Fruit fly (Drosophila melanogaster) whole organism, embryonic: ENCODE data around the gene meigo.

ENCODE experiments used
- Adf1 ChIP-seq: fragments of 200-800 bp; sonication (Bioruptor generic); IDR thresholded peaks from 2 replicates; pipeline ENCODE4 v1.3.6; 2022; ENCODE audit warnings: missing biosample characterization, missing genetic modification characterization
- C15 ChIP-seq: fragments of 200-800 bp; sonication (Bioruptor generic); IDR thresholded peaks from 3 replicates; pipeline ENCODE4 v1.3.6; 2022; ENCODE audit warnings: missing biosample characterization, missing genetic modification characterization
- CG1024 ChIP-seq: fragments of 200-800 bp; sonication (Bioruptor generic); IDR thresholded peaks from 2 replicates; pipeline ENCODE4 v1.3.6; 2022; ENCODE audit warnings: missing biosample characterization, missing genetic modification characterization
- CG10959 ChIP-seq: fragments of 200-800 bp; sonication (Bioruptor generic); IDR thresholded peaks from 2 replicates; pipeline ENCODE4 v1.3.6; 2022; ENCODE audit warnings: missing biosample characterization, missing genetic modification characterization
- CG11247 ChIP-seq: fragments of 200-800 bp; sonication (Bioruptor generic); IDR thresholded peaks from 2 replicates; pipeline ENCODE4 v1.3.6; 2022; ENCODE audit warnings: missing biosample characterization, missing genetic modification characterization
- CG1233 ChIP-seq: fragments of 200-800 bp; sonication (Bioruptor generic); optimal IDR thresholded peaks from 4 replicates; lab custom pipeline; 2018; ENCODE audit warnings: missing biosample characterization, mild to moderate bottlenecking, missing genetic modification characterization
- CG12744 ChIP-seq: fragments of 200-800 bp; sonication (Bioruptor generic); optimal IDR thresholded peaks from 2 replicates; lab custom pipeline; 2016; ENCODE audit warnings: missing biosample characterization, missing genetic modification characterization
- CG13123 ChIP-seq: fragments of 200-800 bp; sonication (Bioruptor generic); optimal IDR thresholded peaks from 2 replicates; lab custom pipeline; 2016; ENCODE audit warnings: missing biosample characterization, missing genetic modification characterization
- CG15073 ChIP-seq: fragments of 200-800 bp; sonication (Bioruptor generic); optimal IDR thresholded peaks from 2 replicates; lab custom pipeline; 2016; ENCODE audit warnings: missing biosample characterization, missing genetic modification characterization
- CG15269 ChIP-seq: fragments of 200-800 bp; sonication (Bioruptor generic); optimal IDR thresholded peaks from 2 replicates; lab custom pipeline; 2018; ENCODE audit warnings: missing biosample characterization, mild to moderate bottlenecking, missing genetic modification characterization, moderate library complexity
- CG15479 ChIP-seq: fragments of 200-800 bp; sonication (Bioruptor generic); optimal IDR thresholded peaks from 3 replicates; lab custom pipeline; 2019; ENCODE audit warnings: missing biosample characterization, mild to moderate bottlenecking, missing genetic modification characterization, moderate library complexity
- CG15514 ChIP-seq: fragments of 200-800 bp; sonication (Bioruptor generic); optimal IDR thresholded peaks from 3 replicates; lab custom pipeline; 2017; ENCODE audit warnings: missing biosample characterization, missing genetic modification characterization, mild to moderate bottlenecking, moderate library complexity, missing genetic modification reagents
- CG15601 ChIP-seq: fragments of 200-800 bp; sonication (Bioruptor generic); optimal IDR thresholded peaks from 3 replicates; lab custom pipeline; 2019; ENCODE audit warnings: missing biosample characterization, mild to moderate bottlenecking, missing genetic modification characterization, moderate library complexity
- CG15696 ChIP-seq: fragments of 200-800 bp; sonication (Bioruptor generic); optimal IDR thresholded peaks from 2 replicates; lab custom pipeline; 2019; ENCODE audit warnings: missing biosample characterization, mild to moderate bottlenecking, missing genetic modification characterization, moderate library complexity
- CG1647 ChIP-seq: fragments of 200-800 bp; sonication (Bioruptor generic); optimal IDR thresholded peaks from 3 replicates; lab custom pipeline; 2016; ENCODE audit warnings: missing biosample characterization, missing genetic modification characterization
- CG16813 ChIP-seq: fragments of 200-800 bp; sonication (Bioruptor generic); IDR thresholded peaks from 3 replicates; pipeline ENCODE4 v1.3.6; 2022; ENCODE audit warnings: missing biosample characterization, missing genetic modification characterization; ENCODE audit not compliant: partially characterized antibody
- CG17802 ChIP-seq: fragments of 200-800 bp; sonication (Bioruptor generic); optimal IDR thresholded peaks from 2 replicates; lab custom pipeline; 2018; ENCODE audit warnings: missing biosample characterization, mild to moderate bottlenecking, missing genetic modification characterization, moderate library complexity
- CG1832 ChIP-seq: fragments of 200-800 bp; sonication (Bioruptor generic); optimal IDR thresholded peaks from 2 replicates; lab custom pipeline; 2017; ENCODE audit warnings: missing biosample characterization, mild to moderate bottlenecking, missing genetic modification characterization, inconsistent platforms
- CG2116 ChIP-seq: fragments of 200-800 bp; sonication (Bioruptor generic); optimal IDR thresholded peaks from 3 replicates; lab custom pipeline; 2018; ENCODE audit warnings: missing biosample characterization, mild to moderate bottlenecking, missing genetic modification characterization
- CG2678 ChIP-seq: fragments of 200-800 bp; sonication (Bioruptor generic); optimal IDR thresholded peaks from 3 replicates; lab custom pipeline; 2019; ENCODE audit warnings: missing biosample characterization, mild to moderate bottlenecking, missing genetic modification characterization, moderate library complexity
- CG30020 ChIP-seq: fragments of 200-800 bp; optimal IDR thresholded peaks from 2 replicates; lab custom pipeline; 2019; ENCODE audit warnings: missing biosample characterization, mild to moderate bottlenecking, missing genetic modification characterization, moderate library complexity
- CG33557 ChIP-seq: fragments of 200-800 bp; sonication (Bioruptor generic); optimal IDR thresholded peaks from 2 replicates; lab custom pipeline; 2019; ENCODE audit warnings: missing biosample characterization, mild to moderate bottlenecking, missing genetic modification characterization, moderate library complexity
- CG4424 ChIP-seq: fragments of 200-800 bp; sonication (Bioruptor generic); optimal IDR thresholded peaks from 3 replicates; lab custom pipeline; 2016; ENCODE audit warnings: missing biosample characterization, missing genetic modification characterization
- CG8924 ChIP-seq: fragments of 200-800 bp; optimal IDR thresholded peaks from 3 replicates; lab custom pipeline; 2019; ENCODE audit warnings: missing biosample characterization, mild to moderate bottlenecking, missing genetic modification characterization, moderate library complexity
- CG9817 ChIP-seq: fragments of 200-800 bp; sonication (Bioruptor generic); optimal IDR thresholded peaks from 2 replicates; lab custom pipeline; 2018; ENCODE audit warnings: missing biosample characterization, mild to moderate bottlenecking, missing genetic modification characterization, moderate library complexity
- H2.0 ChIP-seq: fragments of 200-800 bp; sonication (Bioruptor generic); IDR thresholded peaks from 2 replicates; pipeline ENCODE4 v1.3.6; 2022; ENCODE audit warnings: missing biosample characterization, missing genetic modification characterization
- HLH54F ChIP-seq: fragments of 200-800 bp; sonication (Bioruptor generic); optimal IDR thresholded peaks from 3 replicates; lab custom pipeline; 2016; ENCODE audit warnings: missing biosample characterization, missing genetic modification characterization
- Meics ChIP-seq: fragments of 200-800 bp; sonication (Bioruptor generic); optimal IDR thresholded peaks from 2 replicates; lab custom pipeline; 2017; ENCODE audit warnings: missing biosample characterization, mild to moderate bottlenecking, missing genetic modification characterization
- Spps ChIP-seq: fragments of 200-800 bp; sonication (Bioruptor generic); optimal IDR thresholded peaks from 2 replicates; lab custom pipeline; 2018; ENCODE audit warnings: missing biosample characterization, mild to moderate bottlenecking, missing genetic modification characterization
- al ChIP-seq: fragments of 200-800 bp; sonication (Bioruptor generic); IDR thresholded peaks from 2 replicates; pipeline ENCODE4 v1.3.6; 2022; ENCODE audit warnings: missing biosample characterization, missing genetic modification characterization
- ap ChIP-seq: fragments of 200-800 bp; sonication (Bioruptor generic); IDR thresholded peaks from 2 replicates; pipeline ENCODE4 v1.3.6; 2022; ENCODE audit warnings: missing biosample characterization, missing genetic modification characterization
- ara ChIP-seq: fragments of 200-800 bp; sonication (Bioruptor generic); IDR thresholded peaks from 2 replicates; pipeline ENCODE4 v1.3.6; 2022; ENCODE audit warnings: missing biosample characterization, missing genetic modification characterization
- chn ChIP-seq: fragments of 200-800 bp; sonication (Bioruptor generic); optimal IDR thresholded peaks from 2 replicates; lab custom pipeline; 2016; ENCODE audit warnings: missing biosample characterization, missing genetic modification characterization
- ci ChIP-seq: fragments of 200-800 bp; sonication (Bioruptor generic); IDR thresholded peaks from 3 replicates; pipeline ENCODE4 v1.3.6; 2022; ENCODE audit warnings: missing biosample characterization, missing genetic modification characterization
- ems ChIP-seq: fragments of 200-800 bp; sonication (Bioruptor generic); optimal IDR thresholded peaks from 3 replicates; lab custom pipeline; 2016; ENCODE audit warnings: missing biosample characterization, missing genetic modification characterization
- eyg ChIP-seq: fragments of 200-800 bp; sonication (Bioruptor generic); optimal IDR thresholded peaks from 3 replicates; lab custom pipeline; 2016; ENCODE audit warnings: missing biosample characterization, missing genetic modification characterization
- grau ChIP-seq: fragments of 200-800 bp; optimal IDR thresholded peaks from 3 replicates; lab custom pipeline; 2019; ENCODE audit warnings: missing biosample characterization, mild to moderate bottlenecking, missing genetic modification characterization, moderate library complexity
- grn ChIP-seq: fragments of 200-800 bp; sonication (Bioruptor generic); optimal IDR thresholded peaks from 3 replicates; lab custom pipeline; 2017; ENCODE audit warnings: missing biosample characterization, missing genetic modification characterization
- hkb ChIP-seq, 2 experiments: fragments of 200-800 bp in 1 of 2; fragments of >200 bp in 1 of 2; sonication (Bioruptor generic) in 1 of 2; IDR thresholded peaks in 1 of 2; optimal IDR thresholded peaks in 1 of 2; 2 replicates each; pipeline versions ENCODE4 v1.3.6 to Lab custom; 2017 to 2022; ENCODE audit warnings: missing biosample characterization in 1 of 2, missing genetic modification characterization in 1 of 2
- lmd ChIP-seq: fragments of 200-800 bp; sonication (Bioruptor generic); IDR thresholded peaks from 2 replicates; pipeline ENCODE4 v1.3.6; 2022; ENCODE audit warnings: missing biosample characterization, missing genetic modification characterization
- nerfin-2 ChIP-seq: fragments of 200-800 bp; sonication (Bioruptor generic); IDR thresholded peaks from 2 replicates; pipeline ENCODE4 v1.3.6; 2022; ENCODE audit warnings: missing biosample characterization, missing genetic modification characterization; ENCODE audit not compliant: partially characterized antibody
- oc ChIP-seq: fragments of 200-800 bp; sonication (Bioruptor generic); optimal IDR thresholded peaks from 2 replicates; lab custom pipeline; 2018; ENCODE audit warnings: missing biosample characterization, mild to moderate bottlenecking, missing genetic modification characterization, moderate library complexity
- odd ChIP-seq: fragments of 200-800 bp; sonication (Bioruptor generic); optimal IDR thresholded peaks from 2 replicates; lab custom pipeline; 2017; ENCODE audit warnings: missing biosample characterization, mild to moderate bottlenecking, missing genetic modification characterization
- sd ChIP-seq: fragments of 200-800 bp; sonication (Bioruptor generic); optimal IDR thresholded peaks from 3 replicates; lab custom pipeline; 2018; ENCODE audit warnings: missing biosample characterization, mild to moderate bottlenecking, missing genetic modification characterization, moderate library complexity
- shn ChIP-seq: fragments of 200-800 bp; sonication (Bioruptor generic); optimal IDR thresholded peaks from 3 replicates; lab custom pipeline; 2016; ENCODE audit warnings: missing biosample characterization, missing genetic modification characterization
- sim ChIP-seq: fragments of 200-800 bp; sonication (Bioruptor generic); IDR thresholded peaks from 2 replicates; pipeline ENCODE4 v1.3.6; 2022; ENCODE audit warnings: missing biosample characterization, missing genetic modification characterization
- slbo ChIP-seq: fragments of 200-800 bp; sonication (Bioruptor generic); IDR thresholded peaks from 2 replicates; pipeline ENCODE4 v1.3.6; 2022; ENCODE audit warnings: missing biosample characterization, missing genetic modification characterization
- sug ChIP-seq: fragments of 200-800 bp; optimal IDR thresholded peaks from 2 replicates; lab custom pipeline; 2019; ENCODE audit warnings: missing biosample characterization, mild to moderate bottlenecking, missing genetic modification characterization, moderate library complexity
- tio ChIP-seq: fragments of 200-800 bp; sonication (Bioruptor generic); optimal IDR thresholded peaks from 2 replicates; lab custom pipeline; 2017; ENCODE audit warnings: missing biosample characterization, missing genetic modification characterization, inconsistent platforms
- zfh1 ChIP-seq: fragments of 200-800 bp; sonication (Bioruptor generic); IDR thresholded peaks from 3 replicates; pipeline ENCODE4 v1.3.6; 2022; ENCODE audit warnings: missing biosample characterization, missing genetic modification characterization

Gene meigo

DNA sequence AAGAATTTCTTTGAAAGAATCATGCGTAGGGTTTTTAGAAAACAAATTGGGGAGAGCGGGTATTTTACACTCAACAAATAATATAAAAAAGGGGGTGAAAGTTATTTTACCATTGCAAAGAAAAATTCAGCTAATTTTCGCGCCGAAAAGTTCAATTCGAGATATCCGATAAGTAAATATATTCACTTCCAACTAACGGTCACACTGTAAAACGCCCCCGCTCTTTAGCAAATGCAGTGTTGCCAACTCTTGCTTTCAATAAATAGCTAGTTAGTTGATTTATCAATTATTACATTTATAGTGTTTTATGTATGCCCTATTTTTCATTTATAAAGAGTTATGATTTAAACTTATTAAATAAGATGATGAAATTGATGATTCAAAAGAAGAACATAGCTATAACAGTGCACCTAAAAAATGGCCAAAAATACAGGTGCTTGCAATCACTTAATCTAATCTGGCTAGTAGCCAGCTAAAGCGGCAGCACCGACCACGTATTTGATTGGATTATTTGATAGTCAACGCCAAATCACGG is at the start of gene meigo (continued):
- TF ChIP-seq CG16813 (GFP tag; lab: Robert Waterston, UW) (no peak), CG15073 (no peak), CG1024 (GFP tag; lab: Robert Waterston, UW) (no peak), grn (GFP tag; lab: Kevin White, UChicago) (peak; percentile 99), CG2116 (GFP tag; lab: Kevin White, UChicago) (peak; percentile 85), CG15696 (tag; lab: Kevin White, UChicago) (peak; percentile 69), CG12744 (GFP tag; lab: Kevin White, UChicago) (peak; percentile 28), eyg (GFP tag; lab: Kevin White, UChicago) (no peak), CG17802 (tag; lab: Kevin White, UChicago) (no peak), chn (GFP tag; lab: Kevin White, UChicago) (peak; percentile 51), CG13123 (GFP tag; lab: Kevin White, UChicago) (peak; percentile 44), CG1832 (GFP tag; lab: Kevin White, UChicago) (no peak), ara (GFP tag; lab: Robert Waterston, UW) (no peak), Adf1 (GFP tag; lab: Robert Waterston, UW) (peak; percentile 46; the same call in 1 of the 2 replicates), CG15479 (GFP tag; lab: Kevin White, UChicago) (no peak), HLH54F (GFP tag; lab: Kevin White, UChicago) (peak; percentile 73), CG15514 (peak; percentile 82), CG15601 (peak; percentile 87), grau (tag; lab: Kevin White, UChicago) (peak; percentile 80), al (GFP tag; lab: Robert Waterston, UW) (peak; percentile 45; the same call in 1 of the 2 replicates), CG2678 (no peak), odd (GFP tag; lab: Kevin White, UChicago) (no peak), zfh1 (GFP tag; lab: Robert Waterston, UW) (peak; percentile 58; the same call in 1 of the 3 replicates), CG33557 (peak; percentile 48), CG4424 (GFP tag; lab: Kevin White, UChicago) (peak; percentile 57), sim (GFP tag; lab: Robert Waterston, UW) (no peak), sug (tag; lab: Kevin White, UChicago) (peak; percentile 90), CG10959 (GFP tag; lab: Robert Waterston, UW) (no peak), CG1233 (peak; percentile 47), CG1647 (GFP tag; lab: Kevin White, UChicago) (peak; percentile 2), Spps (tag; lab: Kevin White, UChicago) (peak; percentile 4), hkb (optimal IDR thresholded peaks at IDR 0.05; lab: Kevin White, UChicago) (peak; percentile 90), hkb (GFP tag; IDR thresholded peaks at IDR 0.05; lab: Robert Waterston, UW) (peak; percentile 62), CG15269 (tag; lab: Kevin White, UChicago) (no peak), CG11247 (GFP tag; lab: Robert Waterston, UW) (peak; percentile 53; the same call in 1 of the 2 replicates), H2.0 (GFP tag; lab: Robert Waterston, UW) (no peak), tio (GFP tag; lab: Kevin White, UChicago) (no peak), lmd (GFP tag; lab: Robert Waterston, UW) (peak; percentile 76), C15 (GFP tag; lab: Robert Waterston, UW) (0 out of 3 replicates have a peak, but pooled peaks have one; percentile 13), CG30020 (tag; lab: Kevin White, UChicago) (peak; percentile 74), shn (peak; percentile 6), sd (tag; lab: Kevin White, UChicago) (peak; percentile 77), oc (tag; lab: Kevin White, UChicago) (no peak), ap (GFP tag; lab: Robert Waterston, UW) (no peak), CG9817 (tag; lab: Kevin White, UChicago) (peak; percentile 79), CG8924 (peak; percentile 66), Meics (GFP tag; lab: Kevin White, UChicago) (peak; percentile 57), ems (GFP tag; lab: Kevin White, UChicago) (peak; percentile 43), slbo (peak; percentile 70), nerfin-2 (GFP tag; lab: Robert Waterston, UW) (no peak), ci (GFP tag; lab: Robert Waterston, UW) (peak; percentile 41; the same call in 1 of the 3 replicates)
